Fruit fly (Drosophila melanogaster) whole organism, adult: ENCODE data around the gene X11Lbeta.

Source experiments
- CG11617 ChIP-seq: fragments of 200-800 bp; sonication (Bioruptor generic); optimal IDR thresholded peaks from 2 replicates; lab custom pipeline; 2017; ENCODE audit warnings: mild to moderate bottlenecking, missing biosample characterization, missing genetic modification reagents, missing genetic modification characterization
- CG12768 ChIP-seq: fragments of 200-800 bp; sonication (Bioruptor generic); optimal IDR thresholded peaks from 2 replicates; lab custom pipeline; 2017; ENCODE audit warnings: missing biosample characterization, missing genetic modification characterization, mild to moderate bottlenecking, moderate library complexity, missing genetic modification reagents
- CG14711 ChIP-seq: fragments of 200-800 bp; sonication (Bioruptor generic); optimal IDR thresholded peaks from 2 replicates; lab custom pipeline; 2018; ENCODE audit warnings: missing biosample characterization, mild to moderate bottlenecking, missing genetic modification characterization, moderate library complexity
- CG1620 ChIP-seq: fragments of 200-800 bp; sonication (Bioruptor generic); optimal IDR thresholded peaks from 2 replicates; lab custom pipeline; 2016; ENCODE audit warnings: missing biosample characterization, missing genetic modification characterization
- CG33017 ChIP-seq: fragments of 200-800 bp; sonication (Bioruptor generic); optimal IDR thresholded peaks from 2 replicates; lab custom pipeline; 2018; ENCODE audit warnings: missing biosample characterization, mild to moderate bottlenecking, missing genetic modification characterization, moderate library complexity
- CG5204 ChIP-seq: fragments of 200-800 bp; sonication (Bioruptor generic); optimal IDR thresholded peaks from 2 replicates; lab custom pipeline; 2016; ENCODE audit warnings: missing biosample characterization, missing genetic modification characterization
- CG7045 ChIP-seq: fragments of 200-800 bp; sonication (Bioruptor generic); optimal IDR thresholded peaks from 2 replicates; lab custom pipeline; 2017; ENCODE audit warnings: missing biosample characterization, mild to moderate bottlenecking, missing genetic modification characterization
- CG7101 ChIP-seq: fragments of 200-800 bp; sonication (Bioruptor generic); optimal IDR thresholded peaks from 2 replicates; lab custom pipeline; 2018; ENCODE audit warnings: missing biosample characterization, mild to moderate bottlenecking, missing genetic modification characterization, moderate library complexity
- Clk ChIP-seq: fragments of 200-800 bp; sonication (Bioruptor generic); optimal IDR thresholded peaks from 2 replicates; lab custom pipeline; 2017; ENCODE audit warnings: missing biosample characterization, missing genetic modification characterization
- Crg-1 ChIP-seq: fragments of 200-800 bp; sonication (Bioruptor generic); optimal IDR thresholded peaks from 2 replicates; lab custom pipeline; 2016; ENCODE audit warnings: missing biosample characterization, missing genetic modification characterization
- Hr96 ChIP-seq: fragments of 200-800 bp; sonication (Bioruptor generic); optimal IDR thresholded peaks from 2 replicates; lab custom pipeline; 2016; ENCODE audit warnings: missing biosample characterization, missing genetic modification characterization
- Mnt ChIP-seq: fragments of 200-800 bp; sonication (Bioruptor generic); optimal IDR thresholded peaks from 2 replicates; lab custom pipeline; 2016; ENCODE audit warnings: missing biosample characterization, mild to moderate bottlenecking, missing genetic modification characterization
- bab1 ChIP-seq: fragments of 200-800 bp; sonication (Bioruptor generic); optimal IDR thresholded peaks from 3 replicates; lab custom pipeline; 2019; ENCODE audit warnings: missing biosample characterization, mild to moderate bottlenecking, missing genetic modification characterization, moderate library complexity
- cic ChIP-seq: fragments of 200-800 bp; sonication (Bioruptor generic); optimal IDR thresholded peaks from 2 replicates; lab custom pipeline; 2017; ENCODE audit warnings: missing biosample characterization, mild to moderate bottlenecking, missing genetic modification characterization, moderate library complexity
- cnc ChIP-seq, 2 experiments: fragments of >200 bp; optimal IDR thresholded peaks; 2 replicates each; lab custom pipeline; 2017
- kay ChIP-seq: fragments of 200-800 bp; sonication (Bioruptor generic); peaks from one replicate; lab custom pipeline; 2016; ENCODE audit warnings: missing biosample characterization, missing genetic modification characterization, borderline replicate concordance
- ovo ChIP-seq: fragments of 200-800 bp; sonication (Bioruptor generic); optimal IDR thresholded peaks from 2 replicates; lab custom pipeline; 2016; ENCODE audit warnings: missing biosample characterization, missing genetic modification characterization
- pad ChIP-seq: fragments of 200-800 bp; sonication (Bioruptor generic); optimal IDR thresholded peaks from 3 replicates; lab custom pipeline; 2017; ENCODE audit warnings: missing biosample characterization, missing genetic modification characterization, mild to moderate bottlenecking, moderate library complexity, missing genetic modification reagents
- tj ChIP-seq: fragments of 200-800 bp; sonication (Bioruptor generic); optimal IDR thresholded peaks from 3 replicates; lab custom pipeline; 2017; ENCODE audit warnings: missing biosample characterization, mild to moderate bottlenecking, missing genetic modification characterization, moderate library complexity
- toe ChIP-seq: fragments of 200-800 bp; sonication (Bioruptor generic); optimal IDR thresholded peaks from 2 replicates; lab custom pipeline; 2016; ENCODE audit warnings: missing biosample characterization, missing genetic modification characterization

Gene X11Lbeta

dm6 chrX:10584461-10584860 lies 43.1 kb upstream of the X11Lbeta start:
- TF ChIP-seq bab1 (GFP tag; lab: Kevin White, UChicago): peak; percentile 75
- TF ChIP-seq cnc (optimal IDR thresholded peaks at IDR 0.05; lab: Kevin White, UChicago): no peak
- TF ChIP-seq pad: no peak

- TF ChIP-seq kay (GFP tag; lab: Kevin White, UChicago): peak; percentile 78
- TF ChIP-seq CG33017 (tag; lab: Kevin White, UChicago): no peak
- TF ChIP-seq Hr96 (GFP tag; lab: Kevin White, UChicago): peak; percentile 36
- no peak for TF ChIP-seq cnc (optimal IDR thresholded peaks at IDR 0.05; lab: Kevin White, UChicago)
- peak; percentile 43 for TF ChIP-seq ovo (GFP tag; lab: Kevin White, UChicago)
- TF ChIP-seq bab1 (GFP tag; lab: Kevin White, UChicago): peak; percentile 32
- no peak for TF ChIP-seq CG7101
- no peak for TF ChIP-seq CG12768
- no peak for TF ChIP-seq CG1620 (GFP tag; lab: Kevin White, UChicago)
- TF ChIP-seq CG5204 (GFP tag; lab: Kevin White, UChicago): no peak
- no peak for TF ChIP-seq CG11617
- TF ChIP-seq Clk (GFP tag; lab: Kevin White, UChicago): no peak
- no peak for TF ChIP-seq CG7045
- TF ChIP-seq Mnt (GFP tag; lab: Kevin White, UChicago): peak; percentile 43
- peak; percentile 88 for TF ChIP-seq pad
- no peak for TF ChIP-seq CG14711
- TF ChIP-seq Crg-1: no peak
- TF ChIP-seq cic (GFP tag; lab: Kevin White, UChicago): peak; percentile 43
- TF ChIP-seq tj: peak; percentile 68
- no peak for TF ChIP-seq toe (GFP tag; lab: Kevin White, UChicago)
These were observed 42.3 kb upstream of the X11Lbeta start, which contains the start of gene spri for dm6 chrX:10585158-10585634. spri (minus strand) TSS chrX:10585422.

DNA sequence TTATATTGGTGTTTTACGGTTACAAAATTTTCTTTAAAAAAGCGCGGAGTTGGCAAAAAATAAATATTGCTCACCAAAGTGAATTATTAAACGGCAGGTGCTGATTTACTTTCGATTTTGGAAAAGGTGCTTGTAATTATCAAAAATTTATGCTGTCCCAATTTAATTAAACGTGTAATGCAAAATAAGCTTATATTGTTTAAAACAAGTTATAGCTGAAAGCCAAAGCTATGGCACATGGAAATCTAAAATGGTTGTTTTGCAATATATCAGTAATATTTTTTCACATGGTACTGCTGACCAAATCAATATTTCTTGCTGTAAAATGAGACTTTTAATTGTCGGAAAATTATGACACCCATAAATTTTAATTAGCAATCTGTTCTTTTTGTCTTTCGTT lies 41.4 kb upstream of the X11Lbeta start:
- TF ChIP-seq tj (peak; percentile 96), CG1620 (GFP tag; lab: Kevin White, UChicago) (no peak)

dm6 chrX:10587445-10587844 lies 40.1 kb upstream of the X11Lbeta start:
- no peak for TF ChIP-seq cic (GFP tag; lab: Kevin White, UChicago)
- no peak for TF ChIP-seq CG5204 (GFP tag; lab: Kevin White, UChicago)
- TF ChIP-seq bab1 (GFP tag; lab: Kevin White, UChicago): peak; percentile 95
- no peak for TF ChIP-seq ovo (GFP tag; lab: Kevin White, UChicago)
- no peak for TF ChIP-seq Hr96 (GFP tag; lab: Kevin White, UChicago)
- TF ChIP-seq cnc (optimal IDR thresholded peaks at IDR 0.05; lab: Kevin White, UChicago): no peak
- peak; percentile 7 for TF ChIP-seq pad
- peak; percentile 63 for TF ChIP-seq CG14711
- peak; percentile 24 for TF ChIP-seq CG7101

DNA sequence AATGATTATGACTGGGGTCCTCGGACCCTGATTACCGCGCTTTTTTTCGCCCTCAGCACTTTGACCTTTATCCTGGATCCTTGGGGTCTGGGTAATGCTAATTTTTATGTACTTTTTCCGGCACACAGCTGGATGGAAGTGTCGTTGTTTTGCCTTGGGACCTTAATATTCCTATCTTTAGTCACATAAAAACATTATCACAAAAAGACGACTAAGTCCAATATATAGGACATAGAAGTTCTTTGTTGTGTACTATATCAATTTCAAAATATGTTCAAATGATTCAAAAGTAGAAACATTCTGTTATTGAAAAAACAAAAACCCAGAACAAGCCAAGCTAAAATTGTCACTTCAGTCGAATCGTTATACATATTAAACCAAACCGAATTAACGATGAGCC lies 38.7 kb upstream of the X11Lbeta start, which contains the start of gene Rab9D:
TSS of gene Rab9D (plus strand) at position 301 of the 400 bp plus-strand sequence.
- TF ChIP-seq CG5204 (GFP tag; lab: Kevin White, UChicago) (no peak), ovo (GFP tag; lab: Kevin White, UChicago) (no peak), Hr96 (GFP tag; lab: Kevin White, UChicago) (no peak), CG33017 (tag; lab: Kevin White, UChicago) (no peak), pad (no peak), CG1620 (GFP tag; lab: Kevin White, UChicago) (no peak), Mnt (GFP tag; lab: Kevin White, UChicago) (no peak)

DNA sequence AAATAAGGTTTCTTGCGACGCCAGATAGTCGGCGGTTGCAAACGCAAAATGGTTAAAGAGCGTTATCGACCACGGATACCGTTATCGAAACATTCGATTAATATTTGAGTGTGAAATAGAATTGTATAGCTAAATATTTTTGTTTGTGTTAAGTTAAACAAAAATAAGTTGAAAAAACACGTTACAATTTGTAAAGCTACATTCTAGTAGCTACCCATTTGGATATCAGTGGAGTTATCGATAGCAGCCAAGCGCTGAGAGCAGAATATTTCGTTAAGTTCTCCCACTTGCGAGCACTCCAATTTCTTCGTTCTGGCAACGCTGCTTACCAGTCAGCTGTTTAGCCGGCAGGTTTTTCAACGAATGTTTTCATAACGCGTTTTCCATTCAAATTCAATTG lies 31.7 kb upstream of the X11Lbeta start, which contains the start of the genes Hmr and CG2124:
TSS of gene Hmr (minus strand) at position 43 of the 400 bp plus-strand sequence.
TSS of gene CG2124 (plus strand) at position 310 of the 400 bp plus-strand sequence.
- TF ChIP-seq CG14711 (peak; percentile 8), CG12768 (no peak), bab1 (GFP tag; lab: Kevin White, UChicago) (peak; percentile 48), toe (GFP tag; lab: Kevin White, UChicago) (no peak)

DNA sequence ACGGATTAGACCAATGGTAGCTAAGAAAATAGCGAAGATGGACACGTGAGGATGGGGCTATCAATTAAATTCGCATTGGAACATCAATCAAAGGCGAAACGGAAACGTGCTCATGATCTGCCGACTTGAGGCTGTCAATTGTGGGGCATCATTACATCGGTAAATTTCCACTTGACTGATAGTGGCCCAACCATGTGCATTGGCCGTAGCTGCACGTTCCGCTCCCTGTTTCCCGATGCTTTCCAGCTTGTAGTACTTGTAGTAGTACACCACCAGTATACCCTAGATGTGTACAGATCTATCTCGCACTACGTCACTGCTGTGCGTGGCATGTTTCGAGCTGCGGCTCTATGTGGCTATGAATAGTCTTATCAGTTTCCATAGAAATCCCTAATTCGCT lies 28.2 kb upstream of the X11Lbeta start:
- no peak for TF ChIP-seq Hr96 (GFP tag; lab: Kevin White, UChicago)
- TF ChIP-seq Mnt (GFP tag; lab: Kevin White, UChicago): peak; percentile 2

dm6 chrX:10600254-10600916 lies 27.2 kb upstream of the X11Lbeta start:
- TF ChIP-seq Hr96 (GFP tag; lab: Kevin White, UChicago): no peak
- no peak for TF ChIP-seq CG11617
- no peak for TF ChIP-seq CG5204 (GFP tag; lab: Kevin White, UChicago)
- TF ChIP-seq CG7101: peak; percentile 43
- TF ChIP-seq Clk (GFP tag; lab: Kevin White, UChicago): no peak
- TF ChIP-seq kay (GFP tag; lab: Kevin White, UChicago): no peak
- no peak for TF ChIP-seq Crg-1
- peak; percentile 25 for TF ChIP-seq pad
- peak; percentile 29 for TF ChIP-seq Mnt (GFP tag; lab: Kevin White, UChicago)
- TF ChIP-seq CG33017 (tag; lab: Kevin White, UChicago): no peak
- TF ChIP-seq CG12768: no peak
- TF ChIP-seq cic (GFP tag; lab: Kevin White, UChicago): no peak
- TF ChIP-seq CG7045: no peak
- peak; percentile 54 for TF ChIP-seq CG14711
- no peak for TF ChIP-seq ovo (GFP tag; lab: Kevin White, UChicago)
- TF ChIP-seq tj: peak; percentile 55
- TF ChIP-seq CG1620 (GFP tag; lab: Kevin White, UChicago): peak; percentile 2
- peak; percentile 58 for TF ChIP-seq bab1 (GFP tag; lab: Kevin White, UChicago)
